Comparison of ENCODE assay signal across 4 worm cellular contexts in the genomic region with DNA sequence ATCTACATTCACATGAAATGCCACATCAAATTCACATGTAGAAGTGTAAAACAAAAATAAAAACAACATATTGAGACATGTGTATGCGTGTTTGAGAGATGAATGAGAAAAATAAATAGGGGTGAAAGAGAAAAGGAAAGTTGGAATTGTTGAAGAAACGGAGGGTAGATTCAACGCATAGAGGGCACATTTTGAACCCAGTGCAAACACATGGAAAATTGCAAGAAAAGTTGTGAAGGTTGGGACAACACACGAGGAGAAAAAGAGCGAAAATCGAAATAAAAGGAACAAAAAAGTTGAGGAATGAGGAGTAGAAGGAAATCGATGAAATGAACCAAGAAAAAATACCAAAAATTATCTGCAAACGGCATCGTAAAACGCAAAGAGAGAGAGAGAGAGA.
TF ChIP-seq lines count a peak whose summit lies in the region.

No protein-coding gene starts in this region.

TF ChIP-seq in whole organism, L1 larva, 84 proteins besides CTCF, POLR2A, EP300 and RAD21:
- peak; percentile 9 for TF ChIP-seq lin-14 (GFP tag; optimal IDR thresholded peaks at IDR 0.05; lab: Kevin White, UChicago)
- TF ChIP-seq ceh-8 (GFP tag; optimal IDR thresholded peaks at IDR 0.05; lab: Kevin White, UChicago) = no peak
- TF ChIP-seq blmp-1 (tag; optimal IDR thresholded peaks at IDR 0.05; lab: Kevin White, UChicago) = peak; percentile 57
- TF ChIP-seq dsc-1 (tag; optimal IDR thresholded peaks at IDR 0.05; lab: Kevin White, UChicago) = peak; percentile 57

TF ChIP-seq in whole organism, L2 larva, 48 proteins besides CTCF, POLR2A, EP300 and RAD21:
- TF ChIP-seq C34F6.9 (tag; optimal IDR thresholded peaks at IDR 0.05; lab: Kevin White, UChicago) (peak; percentile 16), ztf-1 (GFP tag; conservative IDR thresholded peaks at IDR 0.05; lab: Robert Waterston, UW) (no peak), sma-9 (GFP tag; optimal IDR thresholded peaks at IDR 0.05; lab: Kevin White, UChicago) (peak; percentile 6), sma-9 (tag; optimal IDR thresholded peaks at IDR 0.05; lab: Kevin White, UChicago) (no peak), unc-62 (GFP tag; optimal IDR thresholded peaks at IDR 0.05; lab: Kevin White, UChicago) (no peak)

TF ChIP-seq in whole organism, L3 larva, 47 proteins besides CTCF, POLR2A, EP300 and RAD21:
- TF ChIP-seq mml-1 (tag; optimal IDR thresholded peaks at IDR 0.05; lab: Kevin White, UChicago) (peak; percentile 36), daf-12 (tag; optimal IDR thresholded peaks at IDR 0.05; lab: Kevin White, UChicago) (no peak), elt-1 (tag; optimal IDR thresholded peaks at IDR 0.05; lab: Kevin White, UChicago) (no peak)

TF ChIP-seq in whole organism, L4 larva, 104 proteins besides CTCF, POLR2A, EP300 and RAD21:
- TF ChIP-seq unc-62 (GFP tag; optimal IDR thresholded peaks at IDR 0.05 in 1 of 2; lab: Kevin White, UChicago) = peak in 1 of 2 experiments; percentile 91
- TF ChIP-seq unc-62 (tag; optimal IDR thresholded peaks at IDR 0.05; lab: Kevin White, UChicago) = no peak
- TF ChIP-seq mxl-2 (GFP tag; conservative IDR thresholded peaks at IDR 0.05; lab: Robert Waterston, UW) = 0 out of 2 replicates have a peak, but pooled peaks have one; percentile 0
- peak in 1 of 2 experiments; percentile 38 for TF ChIP-seq daf-16 (GFP tag; optimal IDR thresholded peaks at IDR 0.05; lab: Kevin White, UChicago)
- TF ChIP-seq daf-16 (tag; optimal IDR thresholded peaks at IDR 0.05; lab: Kevin White, UChicago) = no peak
- TF ChIP-seq unc-130 (GFP tag; optimal IDR thresholded peaks at IDR 0.05; lab: Kevin White, UChicago) = no peak
- no peak for TF ChIP-seq daf-8 (GFP tag; IDR thresholded peaks at IDR 0.05; lab: Robert Waterston, UW)
